Fruit fly (Drosophila melanogaster) whole organism, embryonic: ENCODE results near the gene CG44355.

Experiments used
- Ada2b ChIP-seq: fragments of 200-800 bp; sonication (Bioruptor generic); IDR thresholded peaks from 2 replicates; pipeline ENCODE4 v1.3.6; 2022; ENCODE audit warnings: missing biosample characterization, missing genetic modification characterization
- Aef1 ChIP-seq: fragments of 200-800 bp; sonication (Bioruptor generic); IDR thresholded peaks from 3 replicates; pipeline ENCODE4 v1.3.6; 2022; ENCODE audit warnings: missing biosample characterization, missing genetic modification characterization
- B-H2 ChIP-seq: fragments of 200-800 bp; sonication (Bioruptor generic); optimal IDR thresholded peaks from 2 replicates; lab custom pipeline; 2018; ENCODE audit warnings: missing biosample characterization, mild to moderate bottlenecking, missing genetic modification characterization
- BtbVII ChIP-seq: fragments of 200-800 bp; sonication (Bioruptor generic); optimal IDR thresholded peaks from 3 replicates; lab custom pipeline; 2017; ENCODE audit warnings: missing biosample characterization, mild to moderate bottlenecking, missing genetic modification characterization
- CG10462 ChIP-seq: fragments of 200-800 bp; sonication (Bioruptor generic); optimal IDR thresholded peaks from 2 replicates; lab custom pipeline; 2016; ENCODE audit warnings: missing biosample characterization, missing genetic modification characterization
- CG13287 ChIP-seq: fragments of 200-800 bp; sonication (Bioruptor generic); IDR thresholded peaks from 2 replicates; pipeline ENCODE4 v1.3.6; 2022; ENCODE audit warnings: missing biosample characterization, missing genetic modification characterization; ENCODE audit not compliant: partially characterized antibody
- CG15011 ChIP-seq: fragments of 200-800 bp; sonication (Bioruptor generic); optimal IDR thresholded peaks from 3 replicates; lab custom pipeline; 2018; ENCODE audit warnings: missing biosample characterization, mild to moderate bottlenecking, missing genetic modification characterization
- CG17385 ChIP-seq: fragments of 200-800 bp; sonication (Bioruptor generic); optimal IDR thresholded peaks from 3 replicates; lab custom pipeline; 2018; ENCODE audit warnings: missing biosample characterization, mild to moderate bottlenecking, missing genetic modification characterization
- CG17568 ChIP-seq: fragments of 200-800 bp; sonication (Bioruptor generic); optimal IDR thresholded peaks from 2 replicates; lab custom pipeline; 2018; ENCODE audit warnings: missing biosample characterization, mild to moderate bottlenecking, missing genetic modification characterization, moderate library complexity
- CG17829 ChIP-seq: fragments of 200-800 bp; optimal IDR thresholded peaks from 2 replicates; lab custom pipeline; 2019; ENCODE audit warnings: missing biosample characterization, mild to moderate bottlenecking, missing genetic modification characterization, moderate library complexity
- CG18476 ChIP-seq: fragments of 200-800 bp; sonication (Bioruptor generic); optimal IDR thresholded peaks from 2 replicates; lab custom pipeline; 2016; ENCODE audit warnings: missing biosample characterization, mild to moderate bottlenecking, missing genetic modification characterization
- CG2199 ChIP-seq: fragments of 200-800 bp; sonication (Bioruptor generic); IDR thresholded peaks from 3 replicates; pipeline ENCODE4 v1.3.6; 2022; ENCODE audit warnings: missing biosample characterization, missing genetic modification characterization
- CG3163 ChIP-seq: fragments of 200-800 bp; sonication (Bioruptor generic); optimal IDR thresholded peaks from 3 replicates; lab custom pipeline; 2016; ENCODE audit warnings: missing biosample characterization, missing genetic modification characterization
- CG3995 ChIP-seq: fragments of 200-800 bp; sonication (Bioruptor generic); optimal IDR thresholded peaks from 3 replicates; lab custom pipeline; 2016; ENCODE audit warnings: missing biosample characterization, missing genetic modification characterization
- CG43689 ChIP-seq: fragments of 200-800 bp; sonication (Bioruptor generic); IDR thresholded peaks from 2 replicates; pipeline ENCODE4 v1.3.6; 2022; ENCODE audit warnings: missing biosample characterization, missing genetic modification characterization
- CG7839 ChIP-seq: fragments of 200-800 bp; sonication (Bioruptor generic); optimal IDR thresholded peaks from 3 replicates; lab custom pipeline; 2018; ENCODE audit warnings: missing biosample characterization, mild to moderate bottlenecking, missing genetic modification characterization, moderate library complexity
- CG8478 ChIP-seq: fragments of >200 bp; optimal IDR thresholded peaks from 2 replicates; lab custom pipeline; 2018
- CTCF ChIP-seq: fragments of 200-800 bp; sonication (Bioruptor generic); optimal IDR thresholded peaks from 2 replicates; lab custom pipeline; 2017; ENCODE audit warnings: missing biosample characterization, mild to moderate bottlenecking, missing genetic modification characterization, moderate library complexity
- Chrac-16 ChIP-seq: fragments of 200-800 bp; sonication (Bioruptor generic); optimal IDR thresholded peaks from 3 replicates; lab custom pipeline; 2016; ENCODE audit warnings: missing biosample characterization, missing genetic modification characterization
- ERR ChIP-seq: fragments of 200-800 bp; sonication (Bioruptor generic); optimal IDR thresholded peaks from 2 replicates; lab custom pipeline; 2016; ENCODE audit warnings: missing biosample characterization, missing genetic modification characterization
- Ets65A ChIP-seq: fragments of 200-800 bp; sonication (Bioruptor generic); peaks from one replicate; lab custom pipeline; 2016; ENCODE audit warnings: missing biosample characterization, missing genetic modification characterization
- Gug ChIP-seq: fragments of 200-800 bp; sonication (Bioruptor generic); IDR thresholded peaks from 4 replicates; pipeline ENCODE4 v1.3.6; 2022; ENCODE audit warnings: missing biosample characterization, missing genetic modification characterization
- Hr51 ChIP-seq, 2 experiments: fragments of 200-800 bp; sonication (Bioruptor generic); optimal IDR thresholded peaks; 2 replicates in 1 of 2; 3 replicates in 1 of 2; lab custom pipeline; 2016 to 2018; ENCODE audit warnings: missing biosample characterization in 2 of 2, missing genetic modification characterization in 2 of 2, mild to moderate bottlenecking in 1 of 2, moderate library complexity in 1 of 2
- Hr78 ChIP-seq, 2 experiments: fragments of 200-800 bp in 1 of 2; fragments of >200 bp in 1 of 2; sonication (Bioruptor generic) in 1 of 2; optimal IDR thresholded peaks; 2 replicates each; lab custom pipeline; 2017 to 2019; ENCODE audit warnings: missing biosample characterization in 2 of 2, missing genetic modification characterization in 2 of 2, mild to moderate bottlenecking in 1 of 2, moderate library complexity in 1 of 2
- Med ChIP-seq: fragments of 200-800 bp; sonication (Bioruptor generic); peaks from one replicate; lab custom pipeline; 2016; ENCODE audit warnings: missing biosample characterization, missing genetic modification characterization, mild to moderate bottlenecking, inconsistent platforms, moderate library complexity
- Mes4 ChIP-seq: fragments of 200-800 bp; sonication (Bioruptor generic); optimal IDR thresholded peaks from 2 replicates; lab custom pipeline; 2016; ENCODE audit warnings: missing biosample characterization, missing genetic modification characterization
- Oli ChIP-seq: fragments of 200-800 bp; sonication (Bioruptor generic); optimal IDR thresholded peaks from 2 replicates; lab custom pipeline; 2018; ENCODE audit warnings: missing biosample characterization, mild to moderate bottlenecking, missing genetic modification characterization, moderate library complexity
- Ssrp ChIP-seq: fragments of 200-800 bp; sonication (Bioruptor generic); optimal IDR thresholded peaks from 2 replicates; lab custom pipeline; 2018; ENCODE audit warnings: missing biosample characterization, mild to moderate bottlenecking, missing genetic modification characterization, moderate library complexity
- corto ChIP-seq: fragments of 200-800 bp; sonication (Bioruptor generic); optimal IDR thresholded peaks from 2 replicates; lab custom pipeline; 2016; ENCODE audit warnings: missing biosample characterization, mild to moderate bottlenecking, missing genetic modification characterization, moderate library complexity
- crc ChIP-seq: fragments of 200-800 bp; sonication (Bioruptor generic); optimal IDR thresholded peaks from 2 replicates; lab custom pipeline; 2016; ENCODE audit warnings: missing biosample characterization, missing genetic modification characterization
- da ChIP-seq: fragments of 200-800 bp; sonication (Bioruptor generic); optimal IDR thresholded peaks from 2 replicates; lab custom pipeline; 2016; ENCODE audit warnings: missing biosample characterization, missing genetic modification characterization
- grn ChIP-seq: fragments of 200-800 bp; sonication (Bioruptor generic); optimal IDR thresholded peaks from 3 replicates; lab custom pipeline; 2017; ENCODE audit warnings: missing biosample characterization, missing genetic modification characterization
- gsb-n ChIP-seq: fragments of 200-800 bp; sonication (Bioruptor generic); optimal IDR thresholded peaks from 3 replicates; lab custom pipeline; 2018; ENCODE audit warnings: missing biosample characterization, mild to moderate bottlenecking, missing genetic modification characterization
- klu ChIP-seq: fragments of 200-800 bp; sonication (Bioruptor generic); IDR thresholded peaks from 2 replicates; pipeline ENCODE4 v1.3.6; 2022; ENCODE audit warnings: missing biosample characterization, missing genetic modification characterization
- knrl ChIP-seq: fragments of 200-800 bp; sonication (Bioruptor generic); IDR thresholded peaks from 3 replicates; pipeline ENCODE4 v1.3.6; 2022; ENCODE audit warnings: missing biosample characterization, missing genetic modification characterization; ENCODE audit not compliant: partially characterized antibody
- mirr ChIP-seq: fragments of 200-800 bp; sonication (Bioruptor generic); optimal IDR thresholded peaks from 3 replicates; lab custom pipeline; 2018; ENCODE audit warnings: missing biosample characterization, mild to moderate bottlenecking, missing genetic modification characterization
- pan ChIP-seq, 4 experiments: fragments of >200 bp in 3 of 4; fragments of 200-800 bp in 1 of 4; sonication (Bioruptor generic) in 1 of 4; optimal IDR thresholded peaks in 3 of 4; IDR thresholded peaks in 1 of 4; 2 replicates each; pipeline versions ENCODE4 v1.3.6 to Lab custom; 2017 to 2022; ENCODE audit warnings: missing biosample characterization in 2 of 4, missing genetic modification characterization in 2 of 4, mixed read lengths in 1 of 4
- pb ChIP-seq: fragments of 200-800 bp; sonication (Bioruptor generic); optimal IDR thresholded peaks from 3 replicates; lab custom pipeline; 2016; ENCODE audit warnings: missing biosample characterization, missing genetic modification characterization
- prd ChIP-seq, 3 experiments: fragments of >200 bp in 2 of 3; fragments of 200-800 bp in 1 of 3; sonication (Bioruptor generic) in 1 of 3; optimal IDR thresholded peaks in 2 of 3; IDR thresholded peaks in 1 of 3; 2 replicates in 2 of 3; 3 replicates in 1 of 3; pipeline versions ENCODE4 v1.3.6 to Lab custom; 2017 to 2022; ENCODE audit warnings: missing biosample characterization in 1 of 3, missing genetic modification characterization in 1 of 3
- psq ChIP-seq: fragments of 200-800 bp; sonication (Bioruptor generic); optimal IDR thresholded peaks from 2 replicates; lab custom pipeline; 2017; ENCODE audit warnings: missing biosample characterization, missing genetic modification characterization
- scrt ChIP-seq: fragments of 200-800 bp; sonication (Bioruptor generic); optimal IDR thresholded peaks from 2 replicates; lab custom pipeline; 2018; ENCODE audit warnings: missing biosample characterization, mild to moderate bottlenecking, missing genetic modification characterization, moderate library complexity
- sim ChIP-seq: fragments of 200-800 bp; sonication (Bioruptor generic); IDR thresholded peaks from 2 replicates; pipeline ENCODE4 v1.3.6; 2022; ENCODE audit warnings: missing biosample characterization, missing genetic modification characterization
- sob ChIP-seq: fragments of 200-800 bp; sonication (Bioruptor generic); IDR thresholded peaks from 2 replicates; pipeline ENCODE4 v1.3.6; 2022; ENCODE audit warnings: missing biosample characterization, missing genetic modification characterization
- sug ChIP-seq: fragments of 200-800 bp; optimal IDR thresholded peaks from 2 replicates; lab custom pipeline; 2019; ENCODE audit warnings: missing biosample characterization, mild to moderate bottlenecking, missing genetic modification characterization, moderate library complexity
- tll ChIP-seq, 2 experiments: fragments of 200-800 bp in 1 of 2; fragments of >200 bp in 1 of 2; sonication (Bioruptor generic) in 1 of 2; optimal IDR thresholded peaks; 2 replicates each; lab custom pipeline; 2017 to 2019; ENCODE audit warnings: missing biosample characterization in 2 of 2, missing genetic modification characterization in 2 of 2, mild to moderate bottlenecking in 1 of 2, moderate library complexity in 1 of 2
- tna ChIP-seq: fragments of 200-800 bp; sonication (Bioruptor generic); IDR thresholded peaks from 2 replicates; pipeline ENCODE4 v1.3.6; 2022; ENCODE audit warnings: missing biosample characterization, missing genetic modification characterization; ENCODE audit not compliant: partially characterized antibody
- unpg ChIP-seq: fragments of 200-800 bp; sonication (Bioruptor generic); optimal IDR thresholded peaks from 3 replicates; lab custom pipeline; 2018; ENCODE audit warnings: missing biosample characterization, mild to moderate bottlenecking, missing genetic modification characterization, moderate library complexity
- vvl ChIP-seq: fragments of 200-800 bp; sonication (Bioruptor generic); IDR thresholded peaks from 2 replicates; pipeline ENCODE4 v1.3.6; 2022; ENCODE audit warnings: missing biosample characterization, missing genetic modification characterization

Gene CG44355

DNA sequence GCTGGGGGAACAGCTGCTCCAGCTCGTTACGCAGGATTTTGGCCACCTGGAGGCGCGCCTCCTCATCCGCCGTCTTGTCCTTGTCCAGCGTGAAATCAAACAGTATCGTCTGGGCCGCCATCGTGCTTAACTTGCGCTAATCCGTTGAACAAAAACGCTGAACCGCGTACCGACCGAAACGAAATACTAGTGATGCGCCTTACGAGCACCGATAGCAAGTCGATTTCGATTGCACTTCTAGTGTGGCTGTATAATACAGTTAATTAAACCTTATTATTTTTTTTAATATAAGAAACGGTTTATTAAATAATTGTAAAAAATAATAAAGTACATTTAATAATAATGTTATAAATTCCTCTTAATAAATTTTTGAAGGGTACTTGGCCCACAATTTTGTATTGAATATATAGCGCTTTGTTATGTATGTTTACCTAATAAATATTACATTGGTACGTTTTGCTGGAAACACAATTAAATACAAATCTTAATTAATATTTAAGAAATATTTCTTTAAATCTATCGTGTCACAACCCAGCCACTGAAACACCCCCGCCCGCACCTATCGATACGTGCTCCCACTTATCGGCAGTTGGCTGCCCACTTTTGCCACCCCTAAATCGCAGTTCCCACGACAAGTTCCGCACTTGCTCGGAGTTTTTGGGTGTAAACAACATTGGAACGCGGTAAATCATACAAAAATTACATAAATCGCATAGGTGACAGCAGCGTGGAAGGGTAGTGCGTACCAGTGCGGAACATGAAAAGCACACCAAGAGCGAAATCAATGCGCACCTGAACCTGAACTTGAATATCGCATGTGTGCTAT is 33.3 kb upstream of the CG44355 start, which contains the start of the genes Sms and INPP5E (continued):
- TF ChIP-seq vvl (GFP tag; lab: Robert Waterston, UW) = peak; percentile 38
- TF ChIP-seq CG7839 (tag; lab: Kevin White, UChicago) = peak; percentile 41
- TF ChIP-seq CG10462 (GFP tag; lab: Kevin White, UChicago) = peak; percentile 20
- peak; percentile 88 for TF ChIP-seq knrl (GFP tag; lab: Robert Waterston, UW)
- TF ChIP-seq scrt (GFP tag; lab: Kevin White, UChicago) = no peak
- peak in 1 of 2 experiments; percentile 7 for TF ChIP-seq Hr78 (GFP tag; optimal IDR thresholded peaks at IDR 0.05; lab: Kevin White, UChicago)
- no peak for TF ChIP-seq pan (optimal IDR thresholded peaks at IDR 0.05; lab: Kevin White, UChicago)
- TF ChIP-seq pan (GFP tag; optimal IDR thresholded peaks at IDR 0.05 in 1 of 2, IDR thresholded peaks at IDR 0.05 in 1 of 2) = no peak
- no peak for TF ChIP-seq CG43689
- TF ChIP-seq CG18476 (GFP tag; lab: Kevin White, UChicago) = peak; percentile 14
- TF ChIP-seq Chrac-16 (GFP tag; lab: Kevin White, UChicago) = peak; percentile 58
- peak; percentile 44 for TF ChIP-seq unpg (GFP tag; lab: Kevin White, UChicago)
- TF ChIP-seq Hr51 (GFP tag; optimal IDR thresholded peaks at IDR 0.05; lab: Kevin White, UChicago) = peak in 1 of 2 experiments; percentile 61
- no peak for TF ChIP-seq sim (GFP tag; lab: Robert Waterston, UW)
- no peak for TF ChIP-seq CG17568
- TF ChIP-seq CG3995 (GFP tag; lab: Kevin White, UChicago) = peak; percentile 85
- peak; percentile 80 for TF ChIP-seq CG13287 (GFP tag; lab: Robert Waterston, UW)
- no peak for TF ChIP-seq pb
- peak; percentile 79 for TF ChIP-seq klu (GFP tag; lab: Robert Waterston, UW)
- no peak for TF ChIP-seq CG8478 (lab: Kevin White, UChicago)
- peak; percentile 57; the same call in 1 of the 2 replicates for TF ChIP-seq sob (GFP tag; lab: Robert Waterston, UW)
- TF ChIP-seq sug (tag; lab: Kevin White, UChicago) = peak; percentile 73
- no peak for TF ChIP-seq crc (GFP tag; lab: Kevin White, UChicago)
- TF ChIP-seq Ets65A = peak; percentile 72
- peak; percentile 82 for TF ChIP-seq tna (GFP tag; lab: Robert Waterston, UW)
- no peak for TF ChIP-seq Aef1 (GFP tag; lab: Robert Waterston, UW)
- TF ChIP-seq Oli (tag; lab: Kevin White, UChicago) = peak; percentile 40
- TF ChIP-seq da = no peak
- TF ChIP-seq CG3163 (GFP tag; lab: Kevin White, UChicago) = no peak
- peak; percentile 19 for TF ChIP-seq CG17385 (GFP tag; lab: Kevin White, UChicago)
- TF ChIP-seq psq (GFP tag; lab: Kevin White, UChicago) = peak; percentile 14
- no peak for TF ChIP-seq CG15011 (GFP tag; lab: Kevin White, UChicago)
- peak; percentile 49 for TF ChIP-seq gsb-n (tag; lab: Kevin White, UChicago)
- TF ChIP-seq Gug = peak; percentile 62; the same call in 2 of the 4 replicates
- no peak for TF ChIP-seq corto (GFP tag; lab: Kevin White, UChicago)
- no peak for TF ChIP-seq Ada2b
- TF ChIP-seq ERR = no peak
- no peak for TF ChIP-seq BtbVII (GFP tag; lab: Kevin White, UChicago)
- TF ChIP-seq B-H2 (GFP tag; lab: Kevin White, UChicago) = no peak
- no peak for TF ChIP-seq CTCF (GFP tag; lab: Kevin White, UChicago)
- no peak for TF ChIP-seq grn (GFP tag; lab: Kevin White, UChicago)
- TF ChIP-seq CG17829 (tag; lab: Kevin White, UChicago) = peak; percentile 65
- TF ChIP-seq Ssrp (tag; lab: Kevin White, UChicago) = peak; percentile 62
- no peak for TF ChIP-seq Mes4 (GFP tag; lab: Kevin White, UChicago)
- peak; percentile 62 for TF ChIP-seq Med (GFP tag; lab: Kevin White, UChicago)
- TF ChIP-seq prd (optimal IDR thresholded peaks at IDR 0.05; lab: Kevin White, UChicago) = no peak
- peak; percentile 63; the same call in 1 of the 3 replicates for TF ChIP-seq prd (GFP tag; IDR thresholded peaks at IDR 0.05; lab: Robert Waterston, UW)
- no peak for TF ChIP-seq tll (GFP tag; optimal IDR thresholded peaks at IDR 0.05; lab: Kevin White, UChicago)
- TF ChIP-seq mirr = no peak
- no peak for TF ChIP-seq CG2199 (GFP tag; lab: Robert Waterston, UW)
